Worm (Caenorhabditis elegans) whole organism, late embryonic: ENCODE data around the gene gei-6.

Experiments used
- ceh-30 ChIP-seq: fragments of 150-350 bp; optimal IDR thresholded peaks from 2 replicates; lab custom pipeline; 2014; ENCODE audit warnings: missing biosample characterization, missing genetic modification characterization
- ceh-31 ChIP-seq: sonication (generic microtip); optimal IDR thresholded peaks from 2 replicates; lab custom pipeline; 2016; ENCODE audit warnings: missing genetic modification characterization, missing compliant biosample characterization
- ceh-45 ChIP-seq: fragments of 200-800 bp; sonication (Bioruptor generic); IDR thresholded peaks from 2 replicates; pipeline ENCODE4 v1.3.6; 2022; ENCODE audit warnings: missing genetic modification reagents, missing genetic modification characterization, missing compliant biosample characterization
- ceh-48 ChIP-seq: sonication (generic microtip); optimal IDR thresholded peaks from 2 replicates; lab custom pipeline; 2016; ENCODE audit warnings: missing genetic modification characterization, inconsistent platforms, missing compliant biosample characterization
- ceh-6 ChIP-seq: fragments of 200-800 bp; sonication (Bioruptor generic); optimal IDR thresholded peaks from 2 replicates; lab custom pipeline; 2018; ENCODE audit warnings: mild to moderate bottlenecking, missing genetic modification characterization, missing compliant biosample characterization
- ets-4 ChIP-seq: sonication (generic microtip); optimal IDR thresholded peaks from 2 replicates; lab custom pipeline; 2016; ENCODE audit warnings: missing genetic modification characterization, missing compliant biosample characterization
- fkh-10 ChIP-seq: fragments of 150-350 bp; optimal IDR thresholded peaks from 2 replicates; lab custom pipeline; 2014; ENCODE audit warnings: missing biosample characterization, missing genetic modification reagents, missing genetic modification characterization
- gmeb-2 ChIP-seq: sonication (generic microtip); optimal IDR thresholded peaks from 2 replicates; lab custom pipeline; 2016; ENCODE audit warnings: missing genetic modification characterization, inconsistent platforms, missing compliant biosample characterization
- nhr-11 ChIP-seq: fragments of 150-350 bp; optimal IDR thresholded peaks from 2 replicates; lab custom pipeline; 2014; ENCODE audit warnings: missing biosample characterization, missing genetic modification characterization
- pat-9 ChIP-seq: fragments of 200-800 bp; sonication (Bioruptor generic); optimal IDR thresholded peaks from 2 replicates; lab custom pipeline; 2018; ENCODE audit warnings: mild to moderate bottlenecking, missing genetic modification characterization, moderate library complexity, missing compliant biosample characterization
- pqm-1 ChIP-seq: sonication (generic microtip); optimal IDR thresholded peaks from 2 replicates; lab custom pipeline; 2016; ENCODE audit warnings: missing genetic modification characterization, missing compliant biosample characterization
- ref-2 ChIP-seq: sonication (generic microtip); optimal IDR thresholded peaks from 2 replicates; lab custom pipeline; 2016; ENCODE audit warnings: missing genetic modification characterization, missing compliant biosample characterization
- sox-4 ChIP-seq: sonication (generic microtip); optimal IDR thresholded peaks from 2 replicates; lab custom pipeline; 2017; ENCODE audit warnings: mild to moderate bottlenecking, missing genetic modification characterization, inconsistent platforms, missing compliant biosample characterization
- unc-86 ChIP-seq: sonication (generic microtip); optimal IDR thresholded peaks from 2 replicates; lab custom pipeline; 2016; ENCODE audit warnings: missing genetic modification characterization, missing compliant biosample characterization

- TF ChIP-seq ref-2 (no peak), gmeb-2 (tag; lab: Kevin White, UChicago) (no peak), pqm-1 (tag; lab: Kevin White, UChicago) (no peak), ceh-30 (no peak), ceh-31 (no peak), unc-86 (tag; lab: Kevin White, UChicago) (no peak), nhr-11 (tag; lab: Kevin White, UChicago) (no peak), ceh-6 (GFP tag; lab: Kevin White, UChicago) (no peak), fkh-10 (GFP tag; lab: Kevin White, UChicago) (no peak), pat-9 (tag; lab: Kevin White, UChicago) (no peak), ceh-48 (tag; lab: Kevin White, UChicago) (no peak), sox-4 (tag; lab: Kevin White, UChicago) (no peak), ceh-45 (GFP tag; lab: Robert Waterston, UW) (no peak), ets-4 (tag; lab: Kevin White, UChicago) (no peak)
Measured at ce11 chrV:7225894-7226293, 4.8 kb downstream of the gei-6 start.
